Worm (Caenorhabditis elegans): ENCODE results near the gene nspg-7.1.
A peak's percentile ranks its signal among the peaks of the same experiment; 100 is the strongest.

The nspg-7.1 gene

ce11 chrIV:9333007-9333406 is 2.4 kb upstream of the nspg-7.1 start (continued):
- TF ChIP-seq C16A3.4 (tag; optimal IDR thresholded peaks at IDR 0.05) (no peak), ceh-63 (GFP tag; optimal IDR thresholded peaks at IDR 0.05) (no peak), hlh-17 (GFP tag; optimal IDR thresholded peaks at IDR 0.05; ENCODE audit: borderline replicate concordance) (no peak), nhr-77 (tag; optimal IDR thresholded peaks at IDR 0.05) (no peak)

DNA sequence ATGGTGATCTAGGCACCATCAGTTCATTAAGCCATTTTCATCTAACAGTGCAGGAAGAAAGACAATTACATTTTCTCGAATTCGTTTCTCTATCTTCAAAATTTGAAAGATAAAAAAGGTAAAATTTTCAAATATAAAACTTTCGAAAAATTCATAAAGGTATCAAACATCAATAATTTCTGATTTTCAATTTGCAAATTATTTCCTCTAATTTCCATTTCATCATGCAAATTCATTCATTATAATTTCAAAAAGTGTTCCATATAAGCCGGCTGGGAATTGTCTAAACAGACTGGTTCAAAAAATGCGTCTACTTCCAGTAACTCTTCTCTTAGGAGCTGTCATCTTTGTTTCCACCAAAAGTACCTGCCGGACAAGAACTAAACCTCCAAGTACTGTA is 2.9 kb downstream of the nspg-7.1 start, which contains the start of gene clec-183:
Gene clec-183 (plus strand): TSS at position 301 of the 400 bp plus-strand sequence.
- TF ChIP-seq lin-15B (tag; optimal IDR thresholded peaks at IDR 0.05) = no peak
- TF ChIP-seq skn-1 (tag; optimal IDR thresholded peaks at IDR 0.05) = no peak
- no peak for TF ChIP-seq mab-9 (GFP tag; IDR thresholded peaks at IDR 0.05)
- no peak for TF ChIP-seq ztf-11 (tag; optimal IDR thresholded peaks at IDR 0.05)
- no peak for TF ChIP-seq egl-27 (tag; optimal IDR thresholded peaks at IDR 0.05)
- TF ChIP-seq ceh-90 (tag; optimal IDR thresholded peaks at IDR 0.05) = no peak
- TF ChIP-seq fkh-8 (tag; optimal IDR thresholded peaks at IDR 0.05) = no peak
- no peak for TF ChIP-seq fkh-10 (GFP tag; optimal IDR thresholded peaks at IDR 0.05)
- no peak for TF ChIP-seq snu-23 (GFP tag; optimal IDR thresholded peaks at IDR 0.05)
- no peak for TF ChIP-seq pag-3 (tag; optimal IDR thresholded peaks at IDR 0.05; ENCODE audit: borderline replicate concordance, insufficient read depth)
- TF ChIP-seq ztf-4 (tag; optimal IDR thresholded peaks at IDR 0.05) = no peak
- TF ChIP-seq lin-13 (GFP tag; optimal IDR thresholded peaks at IDR 0.05) = no peak
- TF ChIP-seq nhr-47 (tag; optimal IDR thresholded peaks at IDR 0.05) = no peak
- TF ChIP-seq ceh-8 (GFP tag; optimal IDR thresholded peaks at IDR 0.05) = no peak
- TF ChIP-seq blmp-1 (tag; optimal IDR thresholded peaks at IDR 0.05) = no peak
- TF ChIP-seq nhr-77 (tag; optimal IDR thresholded peaks at IDR 0.05) = no peak
- no peak for TF ChIP-seq nhr-28 (tag; optimal IDR thresholded peaks at IDR 0.05)
- TF ChIP-seq zag-1 (tag; optimal IDR thresholded peaks at IDR 0.05) = no peak
- TF ChIP-seq nhr-20 (tag; optimal IDR thresholded peaks at IDR 0.05) = no peak

DNA sequence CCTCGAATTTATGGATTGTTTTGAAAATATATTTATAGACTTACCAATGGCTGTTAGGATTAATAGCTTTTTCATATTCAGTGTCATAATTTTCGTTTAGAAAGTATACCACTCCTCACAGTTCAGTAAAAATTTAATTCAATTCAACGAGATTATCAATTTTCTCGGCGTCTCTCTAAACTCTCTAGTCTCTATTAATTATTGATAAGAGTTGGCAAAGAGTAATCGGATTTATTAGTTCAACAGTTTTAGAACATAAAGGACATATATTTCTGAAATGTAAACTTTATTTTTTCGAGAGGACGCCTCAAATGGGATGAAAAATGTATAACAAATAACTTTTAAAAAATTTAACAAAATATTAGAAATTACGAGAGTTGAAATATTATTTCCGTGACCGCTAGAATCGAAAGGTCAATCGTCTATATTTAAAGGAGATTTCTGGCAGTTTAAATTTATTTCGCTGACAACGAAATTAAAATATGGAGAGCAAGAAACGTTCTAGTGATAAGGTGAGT is 6.6 kb downstream of the nspg-7.1 start, which contains the start of the genes nspg-11 and F49C12.15:
Gene nspg-11 (minus strand): TSS at position 101 of the 518 bp plus-strand sequence.
Gene F49C12.15 (plus strand): TSS at position 468 of the 518 bp plus-strand sequence.
- TF ChIP-seq aha-1 (tag; optimal IDR thresholded peaks at IDR 0.05) = no peak
- TF ChIP-seq alr-1 (tag; optimal IDR thresholded peaks at IDR 0.05; ENCODE audit: borderline replicate concordance) = no peak
- TF ChIP-seq ceh-88 (GFP tag; IDR thresholded peaks at IDR 0.05) = no peak
- no peak for TF ChIP-seq snu-23 (GFP tag; optimal IDR thresholded peaks at IDR 0.05)
- no peak for TF ChIP-seq efl-1 (optimal IDR thresholded peaks at IDR 0.05)
- no peak for TF ChIP-seq efl-1 (GFP tag; optimal IDR thresholded peaks at IDR 0.05 in 1 of 2)
- TF ChIP-seq ama-1 (optimal IDR thresholded peaks at IDR 0.05) = no peak
- no peak for TF ChIP-seq Y116A8C.19 (tag; optimal IDR thresholded peaks at IDR 0.05; ENCODE audit: borderline replicate concordance)
- no peak for TF ChIP-seq ets-5 (GFP tag; IDR thresholded peaks at IDR 0.05)
- no peak for TF ChIP-seq vab-15 (tag; optimal IDR thresholded peaks at IDR 0.05)
- TF ChIP-seq nhr-77 (tag; optimal IDR thresholded peaks at IDR 0.05) = no peak
- TF ChIP-seq nhr-85 (tag) = no peak

DNA sequence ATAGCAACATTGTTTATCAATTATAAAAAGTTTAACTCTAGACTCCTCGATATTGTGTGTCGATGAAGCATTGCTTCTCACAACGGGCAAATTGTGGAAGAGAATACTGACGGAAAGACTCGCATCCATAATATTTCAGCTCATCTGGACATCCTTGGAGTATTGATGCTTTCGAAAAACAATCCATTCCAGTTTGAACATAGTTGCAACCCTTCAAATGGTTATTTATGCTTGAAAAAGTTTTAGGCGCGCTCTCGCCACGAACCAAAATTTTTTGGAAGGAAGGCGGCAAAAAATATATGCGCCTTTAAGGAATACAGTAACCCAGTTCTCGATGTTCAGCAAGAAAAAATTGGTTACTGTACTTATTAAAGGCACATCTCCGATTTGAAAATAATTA is 8.2 kb downstream of the nspg-7.1 start:
- TF ChIP-seq efl-3 (GFP tag; optimal IDR thresholded peaks at IDR 0.05) (no peak), elt-3 (tag; optimal IDR thresholded peaks at IDR 0.05) (no peak), ztf-4 (tag; optimal IDR thresholded peaks at IDR 0.05) (no peak), skn-1 (tag; optimal IDR thresholded peaks at IDR 0.05) (no peak), efl-1 (optimal IDR thresholded peaks at IDR 0.05) (no peak), efl-1 (GFP tag; optimal IDR thresholded peaks at IDR 0.05 in 1 of 2) (peak in 1 of 2 experiments; percentile 68), vab-15 (tag; optimal IDR thresholded peaks at IDR 0.05) (no peak), nhr-85 (tag) (no peak), nhr-90 (tag; optimal IDR thresholded peaks at IDR 0.05; ENCODE audit: poor library complexity) (peak; percentile 0), lin-39 (tag; optimal IDR thresholded peaks at IDR 0.05) (no peak), aha-1 (tag; optimal IDR thresholded peaks at IDR 0.05) (no peak), lin-35 (GFP tag; optimal IDR thresholded peaks at IDR 0.05) (peak in 1 of 2 experiments; percentile 6), hlh-4 (tag; optimal IDR thresholded peaks at IDR 0.05) (no peak), mdl-1 (tag; optimal IDR thresholded peaks at IDR 0.05) (no peak), lsy-2 (tag; optimal IDR thresholded peaks at IDR 0.05) (no peak), fos-1 (tag; optimal IDR thresholded peaks at IDR 0.05) (no peak), tlp-1 (tag; optimal IDR thresholded peaks at IDR 0.05) (no peak), ceh-82 (tag; optimal IDR thresholded peaks at IDR 0.05) (no peak), nhr-12 (tag; optimal IDR thresholded peaks at IDR 0.05) (no peak), nhr-47 (tag; optimal IDR thresholded peaks at IDR 0.05) (peak; percentile 7), egl-27 (tag; optimal IDR thresholded peaks at IDR 0.05) (no peak), aly-2 (tag; optimal IDR thresholded peaks at IDR 0.05) (no peak), ceh-90 (tag; optimal IDR thresholded peaks at IDR 0.05) (no peak), snpc-4 (tag; optimal IDR thresholded peaks at IDR 0.05) (no peak), lin-13 (GFP tag; optimal IDR thresholded peaks at IDR 0.05) (no peak), pax-3 (tag; optimal IDR thresholded peaks at IDR 0.05) (no peak)

Measured in whole organism, L1 larva.